Worm (Caenorhabditis elegans) whole organism, L2 larva: ENCODE results near the gene Y48C3A.12.

Experiments
- aly-2 ChIP-seq: fragments of 150-350 bp; optimal IDR thresholded peaks from 2 replicates; lab custom pipeline; 2014; ENCODE audit warnings: missing biosample characterization, missing genetic modification characterization
- ceh-82 ChIP-seq: fragments of 150-350 bp; optimal IDR thresholded peaks from 2 replicates; lab custom pipeline; 2014; ENCODE audit warnings: missing biosample characterization, missing genetic modification characterization
- elt-3 ChIP-seq: sonication (generic microtip); optimal IDR thresholded peaks from 2 replicates; lab custom pipeline; 2017; ENCODE audit warnings: missing biosample characterization, missing genetic modification characterization
- lsy-2 ChIP-seq, 2 experiments: fragments of 150-350 bp in 1 of 2; sonication (generic microtip) in 1 of 2; optimal IDR thresholded peaks; 2 replicates each; lab custom pipeline; 2014 to 2017; ENCODE audit warnings: missing biosample characterization in 2 of 2, missing genetic modification characterization in 2 of 2
- nhr-25 ChIP-seq: fragments of 150-350 bp; sonication (generic microtip); optimal IDR thresholded peaks from 3 replicates; lab custom pipeline; 2014; ENCODE audit warnings: missing biosample characterization, missing genetic modification characterization
- snpc-4 ChIP-seq: fragments of 150-350 bp; optimal IDR thresholded peaks from 2 replicates; lab custom pipeline; 2014; ENCODE audit warnings: missing biosample characterization, missing genetic modification characterization
- unc-39 ChIP-seq: fragments of 150-350 bp; optimal IDR thresholded peaks from 2 replicates; lab custom pipeline; 2014; ENCODE audit warnings: missing biosample characterization, missing genetic modification characterization
- zag-1 ChIP-seq: fragments of 150-350 bp; optimal IDR thresholded peaks from 2 replicates; lab custom pipeline; 2014; ENCODE audit warnings: missing biosample characterization, missing genetic modification characterization

DNA sequence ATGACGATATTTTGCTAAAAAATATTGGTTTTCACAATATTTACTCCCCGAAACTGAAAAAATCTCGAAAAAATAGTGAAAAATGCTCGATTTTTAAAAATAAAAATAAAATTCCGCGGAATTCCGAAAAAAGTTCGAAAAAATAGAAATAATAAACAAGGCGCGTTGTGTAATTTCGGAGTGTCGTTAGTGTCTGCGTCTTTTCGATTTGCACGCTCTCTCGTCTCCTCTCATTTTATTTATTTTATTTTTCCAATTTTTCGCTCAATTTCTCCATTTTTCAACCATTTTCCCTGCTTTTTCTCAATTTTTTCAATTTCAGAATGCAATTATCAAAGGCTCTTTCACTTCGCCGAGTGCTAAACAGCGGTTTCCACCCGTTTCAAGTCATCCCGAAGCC lies 38.3 kb upstream of the Y48C3A.12 start, which contains the start of gene mrpl-20:
- TF ChIP-seq ceh-82 (no peak), snpc-4 (tag; lab: Kevin White, UChicago) (no peak), unc-39 (no peak), lsy-2 (tag; optimal IDR thresholded peaks at IDR 0.05; lab: Kevin White, UChicago) (peak in 1 of 2 experiments; percentile 58), zag-1 (tag; lab: Kevin White, UChicago) (no peak), elt-3 (tag; lab: Kevin White, UChicago) (no peak), aly-2 (no peak), nhr-25 (tag; lab: Kevin White, UChicago) (no peak)
